Fruit fly (Drosophila melanogaster): ENCODE results near the gene GAA1.

dm6 chrX:5916494-5917309, 43.5 kb upstream of the GAA1 start, which contains the start of the genes Shmt and CG3726:
- TF ChIP-seq CG1620 (GFP tag; optimal IDR thresholded peaks at IDR 0.05): peak; percentile 40
- no peak for TF ChIP-seq CG14711 (tag; optimal IDR thresholded peaks at IDR 0.05)
- TF ChIP-seq kay (GFP tag; ENCODE audit: borderline replicate concordance): no peak
- TF ChIP-seq Mnt (GFP tag; optimal IDR thresholded peaks at IDR 0.05): peak; percentile 21
- no peak for TF ChIP-seq CG11617 (GFP tag; optimal IDR thresholded peaks at IDR 0.05)
- TF ChIP-seq ovo (GFP tag; optimal IDR thresholded peaks at IDR 0.05): no peak
- TF ChIP-seq CG7045 (GFP tag; optimal IDR thresholded peaks at IDR 0.05): no peak
- TF ChIP-seq CG7101 (tag; optimal IDR thresholded peaks at IDR 0.05): peak; percentile 47
- no peak for TF ChIP-seq cnc (optimal IDR thresholded peaks at IDR 0.05)
